Worm (Caenorhabditis elegans) whole organism, early embryonic: ENCODE results near the gene srw-113.

Experiments used
- B0310.2 ChIP-seq: sonication (generic microtip); optimal IDR thresholded peaks from 2 replicates; lab custom pipeline; 2016; ENCODE audit warnings: mild to moderate bottlenecking, missing genetic modification characterization, missing compliant biosample characterization
- F13C5.2 ChIP-seq: sonication (generic microtip); optimal IDR thresholded peaks from 2 replicates; lab custom pipeline; 2017; ENCODE audit warnings: mild to moderate bottlenecking, missing genetic modification characterization, inconsistent platforms, missing compliant biosample characterization
- ama-1 ChIP-seq: fragments of 150-350 bp; optimal IDR thresholded peaks from 2 replicates; lab custom pipeline; 2014
- flt-1 ChIP-seq: fragments of 200-800 bp; sonication (Bioruptor generic); IDR thresholded peaks from 2 replicates; pipeline ENCODE4 v1.3.6; 2022; ENCODE audit warnings: missing genetic modification characterization, missing compliant biosample characterization
- hmg-4 ChIP-seq: fragments of 200-800 bp; sonication (Bioruptor generic); optimal IDR thresholded peaks from 2 replicates; lab custom pipeline; 2018; ENCODE audit warnings: mild to moderate bottlenecking, missing genetic modification characterization, missing compliant biosample characterization
- sea-1 ChIP-seq: fragments of 200-800 bp; sonication (Bioruptor generic); conservative IDR thresholded peaks from 2 replicates; pipeline ENCODE4 v1.3.6; 2022; ENCODE audit warnings: missing genetic modification characterization, missing compliant biosample characterization
- tbx-11 ChIP-seq: fragments of 200-800 bp; sonication (Bioruptor generic); IDR thresholded peaks from 2 replicates; pipeline ENCODE4 v1.3.6; 2022; ENCODE audit warnings: missing genetic modification characterization, missing compliant biosample characterization
- tbx-37 ChIP-seq: fragments of 200-800 bp; sonication (Bioruptor generic); conservative IDR thresholded peaks from 2 replicates; pipeline ENCODE4 v1.3.6; 2022; ENCODE audit warnings: missing genetic modification reagents, missing genetic modification characterization, missing compliant biosample characterization
- tra-4 ChIP-seq: sonication (generic microtip); optimal IDR thresholded peaks from 2 replicates; lab custom pipeline; 2017; ENCODE audit warnings: missing genetic modification characterization, missing compliant biosample characterization

- TF ChIP-seq sea-1 (GFP tag; lab: Robert Waterston, UW): no peak
- no peak for TF ChIP-seq ama-1 (lab: Kevin White, UChicago)
- no peak for TF ChIP-seq tbx-37 (GFP tag; lab: Robert Waterston, UW)
- no peak for TF ChIP-seq F13C5.2 (tag; lab: Kevin White, UChicago)
- TF ChIP-seq tra-4 (tag; lab: Kevin White, UChicago): no peak
- no peak for TF ChIP-seq tbx-11 (GFP tag; lab: Robert Waterston, UW)
- TF ChIP-seq flt-1 (GFP tag; lab: Robert Waterston, UW): no peak
- no peak for TF ChIP-seq B0310.2 (tag; lab: Kevin White, UChicago)
- no peak for TF ChIP-seq hmg-4 (GFP tag; lab: Kevin White, UChicago)
Measured at ce11 chrV:15323417-15323816, 9.5 kb upstream of the srw-113 start.
